Fruit fly (Drosophila melanogaster) whole organism, adult: ENCODE data around the gene Setx.

ENCODE experiments used
- CG12768 ChIP-seq: fragments of 200-800 bp; sonication (Bioruptor generic); optimal IDR thresholded peaks from 2 replicates; lab custom pipeline; 2017; ENCODE audit warnings: missing biosample characterization, missing genetic modification characterization, mild to moderate bottlenecking, moderate library complexity, missing genetic modification reagents
- CG14711 ChIP-seq: fragments of 200-800 bp; sonication (Bioruptor generic); optimal IDR thresholded peaks from 2 replicates; lab custom pipeline; 2018; ENCODE audit warnings: missing biosample characterization, mild to moderate bottlenecking, missing genetic modification characterization, moderate library complexity
- CG1620 ChIP-seq: fragments of 200-800 bp; sonication (Bioruptor generic); optimal IDR thresholded peaks from 2 replicates; lab custom pipeline; 2016; ENCODE audit warnings: missing biosample characterization, missing genetic modification characterization
- CG7101 ChIP-seq: fragments of 200-800 bp; sonication (Bioruptor generic); optimal IDR thresholded peaks from 2 replicates; lab custom pipeline; 2018; ENCODE audit warnings: missing biosample characterization, mild to moderate bottlenecking, missing genetic modification characterization, moderate library complexity
- Clk ChIP-seq: fragments of 200-800 bp; sonication (Bioruptor generic); optimal IDR thresholded peaks from 2 replicates; lab custom pipeline; 2017; ENCODE audit warnings: missing biosample characterization, missing genetic modification characterization
- Crg-1 ChIP-seq: fragments of 200-800 bp; sonication (Bioruptor generic); optimal IDR thresholded peaks from 2 replicates; lab custom pipeline; 2016; ENCODE audit warnings: missing biosample characterization, missing genetic modification characterization
- Hr96 ChIP-seq: fragments of 200-800 bp; sonication (Bioruptor generic); optimal IDR thresholded peaks from 2 replicates; lab custom pipeline; 2016; ENCODE audit warnings: missing biosample characterization, missing genetic modification characterization
- Mnt ChIP-seq: fragments of 200-800 bp; sonication (Bioruptor generic); optimal IDR thresholded peaks from 2 replicates; lab custom pipeline; 2016; ENCODE audit warnings: missing biosample characterization, mild to moderate bottlenecking, missing genetic modification characterization
- bab1 ChIP-seq: fragments of 200-800 bp; sonication (Bioruptor generic); optimal IDR thresholded peaks from 3 replicates; lab custom pipeline; 2019; ENCODE audit warnings: missing biosample characterization, mild to moderate bottlenecking, missing genetic modification characterization, moderate library complexity
- cnc ChIP-seq, 2 experiments: fragments of >200 bp; optimal IDR thresholded peaks; 2 replicates each; lab custom pipeline; 2017
- kay ChIP-seq: fragments of 200-800 bp; sonication (Bioruptor generic); peaks from one replicate; lab custom pipeline; 2016; ENCODE audit warnings: missing biosample characterization, missing genetic modification characterization, borderline replicate concordance
- ovo ChIP-seq: fragments of 200-800 bp; sonication (Bioruptor generic); optimal IDR thresholded peaks from 2 replicates; lab custom pipeline; 2016; ENCODE audit warnings: missing biosample characterization, missing genetic modification characterization
- toe ChIP-seq: fragments of 200-800 bp; sonication (Bioruptor generic); optimal IDR thresholded peaks from 2 replicates; lab custom pipeline; 2016; ENCODE audit warnings: missing biosample characterization, missing genetic modification characterization

- TF ChIP-seq kay (no peak), Hr96 (GFP tag; lab: Kevin White, UChicago) (no peak), cnc (optimal IDR thresholded peaks at IDR 0.05; lab: Kevin White, UChicago) (no peak), CG7101 (tag; lab: Kevin White, UChicago) (no peak), bab1 (GFP tag; lab: Kevin White, UChicago) (no peak), CG14711 (tag; lab: Kevin White, UChicago) (no peak), CG12768 (GFP tag; lab: Kevin White, UChicago) (no peak), ovo (GFP tag; lab: Kevin White, UChicago) (no peak), toe (no peak), Mnt (GFP tag; lab: Kevin White, UChicago) (no peak), Clk (GFP tag; lab: Kevin White, UChicago) (no peak), CG1620 (GFP tag; lab: Kevin White, UChicago) (no peak), Crg-1 (GFP tag; lab: Kevin White, UChicago) (no peak)
Measured at dm6 chr3L:8108201-8108600, 29.1 kb downstream of the Setx start.
